Fruit fly (Drosophila melanogaster): ENCODE results near the gene bru3.

DNA sequence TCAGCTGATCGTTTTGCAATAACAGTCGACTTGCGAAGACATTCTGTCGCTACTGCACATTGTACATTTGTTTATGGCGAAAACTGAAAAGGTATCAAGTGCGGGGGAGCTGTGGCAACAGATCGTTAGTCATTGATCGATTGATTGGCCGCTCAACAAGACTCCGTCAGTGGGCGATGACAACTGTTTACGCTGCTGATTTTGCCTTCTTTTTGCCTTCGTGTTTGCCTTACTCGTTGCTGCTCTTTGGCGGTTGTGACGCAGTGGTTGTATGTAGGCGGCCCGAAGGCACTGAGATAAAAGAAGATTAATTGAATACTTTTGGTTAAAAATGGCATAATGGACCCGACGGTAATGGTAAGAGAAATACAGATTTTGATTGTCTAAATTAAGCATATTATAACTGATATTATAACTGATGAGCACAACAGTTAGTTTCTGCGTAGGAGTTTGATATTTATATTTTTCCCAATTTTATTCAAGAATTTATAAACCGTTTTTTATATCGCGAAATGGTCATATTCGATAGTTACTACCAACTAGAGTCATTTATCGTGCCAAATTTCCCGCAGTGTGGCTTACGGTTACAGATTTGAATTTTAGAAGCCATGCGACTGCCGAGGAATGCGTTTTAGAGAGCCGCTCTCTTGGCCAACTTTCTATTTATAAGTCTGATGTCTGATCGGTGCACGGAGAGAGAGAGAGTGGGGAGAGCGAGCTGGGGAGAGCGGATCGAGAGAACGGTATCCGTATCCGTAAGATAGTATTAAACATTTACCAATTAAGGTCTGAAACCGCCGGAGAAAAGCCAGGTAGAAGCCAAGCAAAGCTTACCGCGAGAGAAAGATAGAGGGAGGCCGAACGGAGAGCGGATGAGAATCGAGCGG lies 326.4 kb downstream of the bru3 start:
- TF ChIP-seq CTCF (optimal IDR thresholded peaks at IDR 0.05) (no peak), CG8478 (optimal IDR thresholded peaks at IDR 0.05) (no peak)

All from S2 (cell line).